Fruit fly (Drosophila melanogaster): Measurements from ENCODE around the gene CG14191.

- TF ChIP-seq usp (GFP tag; optimal IDR thresholded peaks at IDR 0.05) (no peak), psq (optimal IDR thresholded peaks at IDR 0.05) (no peak), CG8478 (optimal IDR thresholded peaks at IDR 0.05) (no peak), pan (optimal IDR thresholded peaks at IDR 0.05) (no peak), Dll (optimal IDR thresholded peaks at IDR 0.05) (no peak), EcR (GFP tag; optimal IDR thresholded peaks at IDR 0.05) (no peak)
Observed at dm6 chrX:19068873-19069272, 12.6 kb upstream of the CG14191 start, which contains the start of gene CG34330.

Measured in whole organism.